Worm (Caenorhabditis elegans): ENCODE results near the gene F13H8.8.

DNA sequence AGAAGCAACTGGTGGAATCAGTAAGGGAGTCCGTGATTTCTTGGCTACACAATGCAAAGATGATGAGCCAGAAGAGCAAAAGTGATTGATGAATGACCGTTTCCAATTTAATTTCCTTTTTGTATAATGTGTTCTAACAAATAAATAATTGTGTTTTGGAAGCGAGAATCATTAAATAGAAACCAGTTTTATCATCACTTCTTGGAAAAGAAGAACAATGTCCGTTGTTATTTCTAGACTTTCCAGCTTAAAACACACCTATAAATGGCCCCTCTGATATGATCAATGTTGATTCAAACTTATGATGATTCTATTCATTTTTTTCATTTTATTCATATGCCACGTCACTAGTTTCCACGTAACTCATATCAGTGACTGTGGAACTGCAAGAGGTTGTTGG is 38.2 kb upstream of the F13H8.8 start, which contains the start of gene C29F5.8:
- TF ChIP-seq nhr-77 (tag; optimal IDR thresholded peaks at IDR 0.05) (no peak), dmd-8 (GFP tag; IDR thresholded peaks at IDR 0.05) (no peak), lim-7 (GFP tag; IDR thresholded peaks at IDR 0.05) (no peak), aha-1 (tag) (no peak), hif-1 (tag; optimal IDR thresholded peaks at IDR 0.05) (no peak), unc-62 (GFP tag; optimal IDR thresholded peaks at IDR 0.05 in 1 of 2) (no peak), unc-62 (tag; optimal IDR thresholded peaks at IDR 0.05) (no peak), fos-1 (tag; optimal IDR thresholded peaks at IDR 0.05) (no peak), mxl-2 (GFP tag; conservative IDR thresholded peaks at IDR 0.05) (no peak), nhr-25 (tag; optimal IDR thresholded peaks at IDR 0.05; ENCODE audit: borderline replicate concordance, insufficient read depth) (no peak), dmd-6 (GFP tag; IDR thresholded peaks at IDR 0.05) (no peak), F37D6.2 (tag; optimal IDR thresholded peaks at IDR 0.05) (no peak), mdl-1 (tag; optimal IDR thresholded peaks at IDR 0.05) (no peak), mep-1 (tag; optimal IDR thresholded peaks at IDR 0.05) (no peak), pha-4 (GFP tag; IDR thresholded peaks at IDR 0.05) (no peak), pha-4 (tag; optimal IDR thresholded peaks at IDR 0.05) (no peak)

All from whole organism, L4 larva.